Fruit fly (Drosophila melanogaster) whole organism, wandering third instar larva: Measurements from ENCODE around the gene Dbp73D.

ENCODE experiments used
- Abd-B ChIP-seq: fragments of >200 bp; optimal IDR thresholded peaks from 2 replicates; lab custom pipeline; 2017; ENCODE audit warnings: missing biosample characterization, missing genetic modification characterization
- CG32264 ChIP-seq: fragments of 200-800 bp; sonication (Bioruptor generic); optimal IDR thresholded peaks from 2 replicates; lab custom pipeline; 2016; ENCODE audit warnings: missing biosample characterization, missing genetic modification characterization
- CG9705 ChIP-seq: fragments of 200-800 bp; sonication (Bioruptor generic); optimal IDR thresholded peaks from 2 replicates; lab custom pipeline; 2018; ENCODE audit warnings: missing biosample characterization, mild to moderate bottlenecking, missing genetic modification characterization
- Dfd ChIP-seq: fragments of >200 bp; optimal IDR thresholded peaks from 2 replicates; lab custom pipeline; 2017; ENCODE audit warnings: missing biosample characterization, missing genetic modification characterization
- Hr78 ChIP-seq: fragments of >200 bp; optimal IDR thresholded peaks from 2 replicates; lab custom pipeline; 2017; ENCODE audit warnings: missing biosample characterization, missing genetic modification characterization
- dsf ChIP-seq: sonication (Bioruptor generic); optimal IDR thresholded peaks from 2 replicates; lab custom pipeline; 2016; ENCODE audit warnings: missing biosample characterization, missing genetic modification characterization, borderline replicate concordance
- h ChIP-seq: fragments of 200-800 bp; sonication (Bioruptor generic); optimal IDR thresholded peaks from 3 replicates; lab custom pipeline; 2016; ENCODE audit warnings: missing biosample characterization, mild to moderate bottlenecking, missing genetic modification characterization
- pan ChIP-seq: fragments of >200 bp; optimal IDR thresholded peaks from 2 replicates; lab custom pipeline; 2017
- psq ChIP-seq: fragments of 200-800 bp; sonication (Bioruptor generic); optimal IDR thresholded peaks from 3 replicates; lab custom pipeline; 2017; ENCODE audit warnings: missing biosample characterization, mild to moderate bottlenecking, missing genetic modification characterization, moderate library complexity

DNA sequence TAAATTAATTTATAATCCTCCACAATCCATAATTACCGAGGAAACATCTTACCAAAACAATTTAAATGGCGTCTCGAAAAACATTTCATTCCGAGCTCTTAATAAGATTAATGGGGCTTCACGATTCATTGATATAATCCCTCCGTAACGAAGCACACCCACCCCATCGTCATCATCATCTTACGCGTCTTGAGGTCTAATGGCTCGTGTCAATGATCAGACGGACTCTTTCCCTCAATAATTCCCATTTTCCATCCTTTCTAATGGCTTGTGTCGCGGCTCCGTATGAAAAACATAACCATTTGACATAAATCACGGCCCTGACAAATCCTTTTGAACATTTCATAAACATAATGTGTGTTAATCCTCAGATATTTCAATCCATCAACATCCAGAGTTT is 36.3 kb upstream of the Dbp73D start:
- TF ChIP-seq Dfd (GFP tag; lab: Kevin White, UChicago) (no peak), pan (lab: Kevin White, UChicago) (no peak), psq (no peak), CG32264 (GFP tag; lab: Kevin White, UChicago) (no peak), Abd-B (GFP tag; lab: Kevin White, UChicago) (no peak), h (no peak), CG9705 (GFP tag; lab: Kevin White, UChicago) (no peak), Hr78 (GFP tag; lab: Kevin White, UChicago) (no peak), dsf (GFP tag; lab: Kevin White, UChicago) (no peak)
